Fruit fly (Drosophila melanogaster) whole organism, prepupa: Measurements from ENCODE around the gene CG15022.
A peak's percentile ranks its signal among the peaks of the same experiment; 100 is the strongest.

Source experiments
- Blimp-1 ChIP-seq: fragments of 200-800 bp; sonication (Bioruptor generic); optimal IDR thresholded peaks from 3 replicates; lab custom pipeline; 2017; ENCODE audit warnings: missing biosample characterization, missing genetic modification characterization, mild to moderate bottlenecking, moderate library complexity, missing genetic modification reagents
- CG10631 ChIP-seq: fragments of 200-800 bp; sonication (Bioruptor generic); optimal IDR thresholded peaks from 2 replicates; lab custom pipeline; 2016; ENCODE audit warnings: missing biosample characterization, missing genetic modification characterization
- CG11294 ChIP-seq: fragments of 200-800 bp; sonication (Bioruptor generic); IDR thresholded peaks from 2 replicates; pipeline ENCODE4 v1.3.6; 2022; ENCODE audit warnings: missing biosample characterization, missing genetic modification characterization
- CG11762 ChIP-seq: fragments of 200-800 bp; sonication (Bioruptor generic); optimal IDR thresholded peaks from 3 replicates; lab custom pipeline; 2016; ENCODE audit warnings: missing biosample characterization, missing genetic modification characterization; ENCODE audit not compliant: insufficient read depth
- CG16779 ChIP-seq: fragments of 200-800 bp; sonication (Bioruptor generic); optimal IDR thresholded peaks from 3 replicates; lab custom pipeline; 2017; ENCODE audit warnings: missing biosample characterization, mild to moderate bottlenecking, missing genetic modification characterization
- CG3032 ChIP-seq: fragments of 200-800 bp; optimal IDR thresholded peaks from 2 replicates; lab custom pipeline; 2019; ENCODE audit warnings: missing biosample characterization, mild to moderate bottlenecking, missing genetic modification characterization, moderate library complexity
- CG31627 ChIP-seq: fragments of 200-800 bp; sonication (Bioruptor generic); optimal IDR thresholded peaks from 3 replicates; lab custom pipeline; 2016; ENCODE audit warnings: missing biosample characterization, missing genetic modification characterization
- CG32006 ChIP-seq: fragments of 200-800 bp; sonication (Bioruptor generic); optimal IDR thresholded peaks from 3 replicates; lab custom pipeline; 2017; ENCODE audit warnings: missing biosample characterization, mild to moderate bottlenecking, missing genetic modification characterization
- CG3919 ChIP-seq: fragments of 200-800 bp; sonication (Bioruptor generic); optimal IDR thresholded peaks from 3 replicates; lab custom pipeline; 2016; ENCODE audit warnings: missing biosample characterization, missing genetic modification characterization
- CG4318 ChIP-seq: fragments of 200-800 bp; sonication (Bioruptor generic); optimal IDR thresholded peaks from 3 replicates; lab custom pipeline; 2017; ENCODE audit warnings: missing biosample characterization, mild to moderate bottlenecking, missing genetic modification characterization
- CG6163 ChIP-seq: fragments of 200-800 bp; sonication (Bioruptor generic); IDR thresholded peaks from 3 replicates; pipeline ENCODE4 v1.3.6; 2022; ENCODE audit warnings: missing biosample characterization, missing genetic modification characterization
- CG6276 ChIP-seq: fragments of 200-800 bp; sonication (Bioruptor generic); optimal IDR thresholded peaks from 2 replicates; lab custom pipeline; 2017; ENCODE audit warnings: missing biosample characterization, mild to moderate bottlenecking, missing genetic modification characterization
- CG6792 ChIP-seq: fragments of 200-800 bp; sonication (Bioruptor generic); optimal IDR thresholded peaks from 3 replicates; lab custom pipeline; 2016; ENCODE audit warnings: missing biosample characterization, missing genetic modification characterization
- CG6808 ChIP-seq: fragments of 200-800 bp; sonication (Bioruptor generic); optimal IDR thresholded peaks from 3 replicates; lab custom pipeline; 2017; ENCODE audit warnings: missing biosample characterization, missing genetic modification characterization, mild to moderate bottlenecking, moderate library complexity, missing genetic modification reagents
- CG7368 ChIP-seq: fragments of 200-800 bp; sonication (Bioruptor generic); optimal IDR thresholded peaks from 3 replicates; lab custom pipeline; 2016; ENCODE audit warnings: missing biosample characterization, missing genetic modification characterization
- CG8119 ChIP-seq: fragments of 200-800 bp; sonication (Bioruptor generic); IDR thresholded peaks from 3 replicates; pipeline ENCODE4 v1.3.6; 2022; ENCODE audit warnings: missing biosample characterization, missing genetic modification characterization
- CG8632 ChIP-seq: fragments of 200-800 bp; sonication (Bioruptor generic); optimal IDR thresholded peaks from 3 replicates; lab custom pipeline; 2016; ENCODE audit warnings: missing biosample characterization, missing genetic modification characterization
- Eip75B ChIP-seq: fragments of 200-800 bp; sonication (Bioruptor generic); optimal IDR thresholded peaks from 3 replicates; lab custom pipeline; 2016; ENCODE audit warnings: missing biosample characterization, missing genetic modification characterization
- Ets21C ChIP-seq: fragments of 200-800 bp; sonication (Bioruptor generic); optimal IDR thresholded peaks from 3 replicates; lab custom pipeline; 2016; ENCODE audit warnings: missing biosample characterization, missing genetic modification characterization
- Ets96B ChIP-seq: fragments of 200-800 bp; optimal IDR thresholded peaks from 2 replicates; lab custom pipeline; 2019; ENCODE audit warnings: missing biosample characterization, mild to moderate bottlenecking, missing genetic modification characterization, moderate library complexity
- Hr38 ChIP-seq: sonication (Bioruptor generic); optimal IDR thresholded peaks from 2 replicates; lab custom pipeline; 2016; ENCODE audit warnings: missing biosample characterization, missing genetic modification characterization
- Lpt ChIP-seq: fragments of 200-800 bp; sonication (Bioruptor generic); optimal IDR thresholded peaks from 3 replicates; lab custom pipeline; 2016; ENCODE audit warnings: missing biosample characterization, missing genetic modification characterization
- Met ChIP-seq: fragments of 200-800 bp; sonication (Bioruptor generic); optimal IDR thresholded peaks from 3 replicates; lab custom pipeline; 2016; ENCODE audit warnings: missing biosample characterization, missing genetic modification characterization
- OdsH ChIP-seq: fragments of 200-800 bp; sonication (Bioruptor generic); optimal IDR thresholded peaks from 3 replicates; lab custom pipeline; 2016; ENCODE audit warnings: missing biosample characterization, missing genetic modification characterization
- Sox102F ChIP-seq: fragments of 200-800 bp; sonication (Bioruptor generic); optimal IDR thresholded peaks from 2 replicates; lab custom pipeline; 2016; ENCODE audit warnings: missing biosample characterization, mild to moderate bottlenecking, missing genetic modification characterization
- Sox14 ChIP-seq: fragments of 200-800 bp; sonication (Bioruptor generic); optimal IDR thresholded peaks from 3 replicates; lab custom pipeline; 2016; ENCODE audit warnings: missing biosample characterization, missing genetic modification characterization
- achi ChIP-seq: fragments of 200-800 bp; sonication (Bioruptor generic); optimal IDR thresholded peaks from 3 replicates; lab custom pipeline; 2016; ENCODE audit warnings: missing biosample characterization, missing genetic modification characterization
- dac ChIP-seq: fragments of 200-800 bp; sonication (Bioruptor generic); optimal IDR thresholded peaks from 2 replicates; lab custom pipeline; 2017; ENCODE audit warnings: missing biosample characterization, mild to moderate bottlenecking, missing genetic modification characterization
- esn ChIP-seq: fragments of 200-800 bp; sonication (Bioruptor generic); optimal IDR thresholded peaks from 2 replicates; lab custom pipeline; 2016; ENCODE audit warnings: missing biosample characterization, mild to moderate bottlenecking, missing genetic modification characterization, moderate library complexity
- fd85E ChIP-seq: fragments of 200-800 bp; sonication (Bioruptor generic); optimal IDR thresholded peaks from 3 replicates; lab custom pipeline; 2016; ENCODE audit warnings: missing biosample characterization, missing genetic modification characterization
- fkh ChIP-seq: fragments of 200-800 bp; sonication (Bioruptor generic); optimal IDR thresholded peaks from 3 replicates; lab custom pipeline; 2017; ENCODE audit warnings: missing biosample characterization, mild to moderate bottlenecking, missing genetic modification characterization, moderate library complexity
- net ChIP-seq: fragments of 200-800 bp; sonication (Bioruptor generic); optimal IDR thresholded peaks from 3 replicates; lab custom pipeline; 2016; ENCODE audit warnings: missing biosample characterization, missing genetic modification characterization
- pdm3 ChIP-seq: fragments of 200-800 bp; sonication (Bioruptor generic); optimal IDR thresholded peaks from 3 replicates; lab custom pipeline; 2016; ENCODE audit warnings: missing biosample characterization, missing genetic modification characterization
- salr ChIP-seq, 2 experiments: fragments of 200-800 bp; sonication (Bioruptor generic); optimal IDR thresholded peaks; 3 replicates each; lab custom pipeline; 2016 to 2018; ENCODE audit warnings: missing biosample characterization in 2 of 2, missing genetic modification characterization in 2 of 2, mild to moderate bottlenecking in 1 of 2
- spab ChIP-seq: fragments of 200-800 bp; sonication (Bioruptor generic); optimal IDR thresholded peaks from 2 replicates; lab custom pipeline; 2017; ENCODE audit warnings: missing biosample characterization, mild to moderate bottlenecking, missing genetic modification characterization, missing genetic modification reagents
- ss ChIP-seq, 2 experiments: fragments of 200-800 bp; sonication (Bioruptor generic); optimal IDR thresholded peaks; 2 replicates in 1 of 2; 3 replicates in 1 of 2; lab custom pipeline; 2017 to 2018; ENCODE audit warnings: mild to moderate bottlenecking in 2 of 2, missing biosample characterization in 2 of 2, missing genetic modification characterization in 2 of 2, moderate library complexity in 1 of 2
- svp ChIP-seq: fragments of 200-800 bp; sonication (Bioruptor generic); peaks from one replicate; lab custom pipeline; 2016; ENCODE audit warnings: missing biosample characterization, missing genetic modification characterization

Gene CG15022

dm6 chr3L:4436421-4436820, 23.7 kb downstream of the CG15022 start, which contains the start of gene CG15021:
Gene CG15021, plus strand, starts transcription at chr3L:4436721.
- TF ChIP-seq CG10631 (no peak), CG3032 (tag; lab: Kevin White, UChicago) (no peak), CG31627 (GFP tag; lab: Kevin White, UChicago) (no peak), Lpt (no peak), CG6163 (GFP tag; lab: Robert Waterston, UW) (no peak), Sox102F (GFP tag; lab: Kevin White, UChicago) (no peak), achi (GFP tag; lab: Kevin White, UChicago) (no peak), CG16779 (tag; lab: Kevin White, UChicago) (no peak), CG3919 (no peak), CG8119 (GFP tag; lab: Robert Waterston, UW) (no peak), Sox14 (GFP tag; lab: Kevin White, UChicago) (no peak), svp (GFP tag; lab: Kevin White, UChicago) (no peak), OdsH (GFP tag; lab: Kevin White, UChicago) (no peak), Hr38 (GFP tag; lab: Kevin White, UChicago) (no peak), ss (GFP tag; optimal IDR thresholded peaks at IDR 0.05; lab: Kevin White, UChicago) (no peak)

- peak; percentile 9 for TF ChIP-seq svp (GFP tag; lab: Kevin White, UChicago)
- TF ChIP-seq pdm3 (GFP tag; lab: Kevin White, UChicago) = no peak
Observed at dm6 chr3L:4431111-4431730, 28.9 kb downstream of the CG15022 start.

dm6 chr3L:4430331-4430730, 29.8 kb downstream of the CG15022 start:
- TF ChIP-seq Sox102F (GFP tag; lab: Kevin White, UChicago) (no peak), Ets21C (GFP tag; lab: Kevin White, UChicago) (no peak), CG8632 (no peak), Met (no peak), CG6792 (GFP tag; lab: Kevin White, UChicago) (no peak), CG3032 (tag; lab: Kevin White, UChicago) (no peak), salr (GFP tag; optimal IDR thresholded peaks at IDR 0.05; lab: Kevin White, UChicago) (no peak), Eip75B (GFP tag; lab: Kevin White, UChicago) (no peak), CG4318 (GFP tag; lab: Kevin White, UChicago) (no peak), dac (no peak)

- TF ChIP-seq svp (GFP tag; lab: Kevin White, UChicago) = peak; percentile 32
- no peak for TF ChIP-seq CG6276 (GFP tag; lab: Kevin White, UChicago)
- no peak for TF ChIP-seq Ets21C (GFP tag; lab: Kevin White, UChicago)
- no peak for TF ChIP-seq CG11294
- no peak for TF ChIP-seq Ets96B (tag; lab: Kevin White, UChicago)
- no peak for TF ChIP-seq fd85E
Observed at dm6 chr3L:4428918-4429546, 31.1 kb downstream of the CG15022 start, which contains the start of gene nAChRbeta1. Gene nAChRbeta1, plus strand, starts transcription at chr3L:4429349.

dm6 chr3L:4426581-4426980, 33.5 kb downstream of the CG15022 start:
- TF ChIP-seq net (GFP tag; lab: Kevin White, UChicago) (no peak), CG10631 (no peak), Blimp-1 (GFP tag; lab: Kevin White, UChicago) (no peak), CG7368 (GFP tag; lab: Kevin White, UChicago) (no peak), CG6808 (GFP tag; lab: Kevin White, UChicago) (no peak), CG32006 (no peak), ss (GFP tag; optimal IDR thresholded peaks at IDR 0.05; lab: Kevin White, UChicago) (no peak), achi (GFP tag; lab: Kevin White, UChicago) (no peak), fkh (GFP tag; lab: Kevin White, UChicago) (no peak), CG8632 (no peak), CG11762 (GFP tag; lab: Kevin White, UChicago) (no peak), spab (GFP tag; lab: Kevin White, UChicago) (no peak), esn (GFP tag; lab: Kevin White, UChicago) (no peak), CG11294 (no peak), CG8119 (GFP tag; lab: Robert Waterston, UW) (no peak), Sox14 (GFP tag; lab: Kevin White, UChicago) (no peak)
